Worm (Caenorhabditis elegans) whole organism, late embryonic: ENCODE data around the gene sru-38.

Experiments used
- ceh-2 ChIP-seq: sonication (generic microtip); optimal IDR thresholded peaks from 2 replicates; lab custom pipeline; 2016; ENCODE audit warnings: missing genotype, missing genetic modification characterization, missing compliant biosample characterization
- ceh-24 ChIP-seq: sonication (generic microtip); optimal IDR thresholded peaks from 2 replicates; lab custom pipeline; 2016; ENCODE audit warnings: mild to moderate bottlenecking, missing genetic modification characterization, missing compliant biosample characterization
- eyg-1 ChIP-seq: sonication (generic microtip); optimal IDR thresholded peaks from 2 replicates; lab custom pipeline; 2016; ENCODE audit warnings: missing genotype, missing genetic modification characterization, missing compliant biosample characterization
- pha-4 ChIP-seq: fragments of 150-350 bp; optimal IDR thresholded peaks from 2 replicates; lab custom pipeline; 2018; ENCODE audit warnings: missing biosample characterization, missing genetic modification reagents, missing genetic modification characterization
- pros-1 ChIP-seq: fragments of 150-350 bp; optimal IDR thresholded peaks from 2 replicates; lab custom pipeline; 2014; ENCODE audit warnings: missing biosample characterization, missing genetic modification reagents, missing genetic modification characterization
- ref-2 ChIP-seq: sonication (generic microtip); optimal IDR thresholded peaks from 2 replicates; lab custom pipeline; 2016; ENCODE audit warnings: missing genetic modification characterization, missing compliant biosample characterization
- unc-3 ChIP-seq, 2 experiments: fragments of 200-800 bp in 1 of 2; sonication (Bioruptor generic) in 1 of 2; sonication (generic microtip) in 1 of 2; conservative IDR thresholded peaks in 1 of 2; optimal IDR thresholded peaks in 1 of 2; 2 replicates each; pipeline versions ENCODE4 v1.3.6 to Lab custom; 2016 to 2022; ENCODE audit warnings: missing compliant biosample characterization in 2 of 2, missing genetic modification characterization in 2 of 2, missing genetic modification reagents in 1 of 2

DNA sequence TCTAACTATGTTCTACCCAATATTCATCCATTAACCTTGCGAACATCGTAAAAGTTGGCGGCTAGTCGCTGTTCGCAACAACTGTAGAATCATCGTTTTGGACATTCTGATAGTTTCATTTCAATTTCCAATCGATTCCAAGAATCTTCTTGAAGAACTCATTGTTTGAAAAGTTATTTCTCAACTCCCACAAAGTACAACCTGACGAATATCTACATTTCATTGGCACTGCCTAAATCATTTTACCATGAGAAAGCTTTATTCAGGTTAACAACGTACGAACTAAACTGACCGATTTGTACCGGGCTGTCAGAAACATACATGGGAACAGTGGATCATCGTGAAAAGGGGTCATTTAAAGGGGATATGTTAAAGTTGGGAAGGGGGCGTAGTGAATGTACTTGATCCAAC is 49.1 kb downstream of the sru-38 start, which contains the start of gene F46B6.6:
- TF ChIP-seq pha-4 (tag; lab: Kevin White, UChicago) (no peak), ceh-2 (tag; lab: Kevin White, UChicago) (no peak), pros-1 (no peak), eyg-1 (tag; lab: Kevin White, UChicago) (no peak), ref-2 (tag; lab: Kevin White, UChicago) (no peak), ceh-24 (tag; lab: Kevin White, UChicago) (no peak), unc-3 (GFP tag; conservative IDR thresholded peaks at IDR 0.05; lab: Robert Waterston, UW) (no peak), unc-3 (tag; optimal IDR thresholded peaks at IDR 0.05; lab: Kevin White, UChicago) (no peak)
